Fruit fly (Drosophila melanogaster) whole organism, prepupa: ENCODE data around the gene CG14573.

Experiments used
- CG10631 ChIP-seq: fragments of 200-800 bp; sonication (Bioruptor generic); optimal IDR thresholded peaks from 2 replicates; lab custom pipeline; 2016; ENCODE audit warnings: missing biosample characterization, missing genetic modification characterization
- CG1621 ChIP-seq: fragments of 200-800 bp; sonication (Bioruptor generic); optimal IDR thresholded peaks from 3 replicates; lab custom pipeline; 2018; ENCODE audit warnings: missing biosample characterization, mild to moderate bottlenecking, missing genetic modification characterization
- CG16779 ChIP-seq: fragments of 200-800 bp; sonication (Bioruptor generic); optimal IDR thresholded peaks from 3 replicates; lab custom pipeline; 2017; ENCODE audit warnings: missing biosample characterization, mild to moderate bottlenecking, missing genetic modification characterization
- CG6792 ChIP-seq: fragments of 200-800 bp; sonication (Bioruptor generic); optimal IDR thresholded peaks from 3 replicates; lab custom pipeline; 2016; ENCODE audit warnings: missing biosample characterization, missing genetic modification characterization
- Gug ChIP-seq: fragments of 200-800 bp; sonication (Bioruptor generic); IDR thresholded peaks from 2 replicates; pipeline ENCODE4 v1.3.6; 2022; ENCODE audit warnings: missing biosample characterization, missing genetic modification characterization
- Hr4 ChIP-seq: fragments of 200-800 bp; sonication (Bioruptor generic); optimal IDR thresholded peaks from 3 replicates; lab custom pipeline; 2016; ENCODE audit warnings: missing biosample characterization, missing genetic modification characterization
- Lpt ChIP-seq: fragments of 200-800 bp; sonication (Bioruptor generic); optimal IDR thresholded peaks from 3 replicates; lab custom pipeline; 2016; ENCODE audit warnings: missing biosample characterization, missing genetic modification characterization
- Sox15 ChIP-seq: fragments of 200-800 bp; sonication (Bioruptor generic); optimal IDR thresholded peaks from 3 replicates; lab custom pipeline; 2016; ENCODE audit warnings: missing biosample characterization, missing genetic modification characterization
- achi ChIP-seq: fragments of 200-800 bp; sonication (Bioruptor generic); optimal IDR thresholded peaks from 3 replicates; lab custom pipeline; 2016; ENCODE audit warnings: missing biosample characterization, missing genetic modification characterization
- acj6 ChIP-seq: fragments of 200-800 bp; sonication (Bioruptor generic); optimal IDR thresholded peaks from 3 replicates; lab custom pipeline; 2016; ENCODE audit warnings: missing biosample characterization, missing genetic modification characterization
- fkh ChIP-seq: fragments of 200-800 bp; sonication (Bioruptor generic); optimal IDR thresholded peaks from 3 replicates; lab custom pipeline; 2017; ENCODE audit warnings: missing biosample characterization, mild to moderate bottlenecking, missing genetic modification characterization, moderate library complexity
- topi ChIP-seq: fragments of 200-800 bp; sonication (Bioruptor generic); optimal IDR thresholded peaks from 3 replicates; lab custom pipeline; 2016; ENCODE audit warnings: missing biosample characterization, missing genetic modification characterization

- TF ChIP-seq acj6 (no peak), Hr4 (GFP tag; lab: Kevin White, UChicago) (no peak), Lpt (GFP tag; lab: Kevin White, UChicago) (no peak), CG10631 (GFP tag; lab: Kevin White, UChicago) (no peak), CG16779 (tag; lab: Kevin White, UChicago) (no peak), CG1621 (tag; lab: Kevin White, UChicago) (no peak), CG6792 (no peak), fkh (GFP tag; lab: Kevin White, UChicago) (peak; percentile 33), Gug (GFP tag; lab: Robert Waterston, UW) (no peak), Sox15 (peak; percentile 25), achi (GFP tag; lab: Kevin White, UChicago) (no peak), topi (GFP tag; lab: Kevin White, UChicago) (peak; percentile 56)
Measured at dm6 chr3L:21739017-21739730, 5.3 kb downstream of the CG14573 start.
